Fruit fly (Drosophila melanogaster): ENCODE data around the gene vri.

DNA sequence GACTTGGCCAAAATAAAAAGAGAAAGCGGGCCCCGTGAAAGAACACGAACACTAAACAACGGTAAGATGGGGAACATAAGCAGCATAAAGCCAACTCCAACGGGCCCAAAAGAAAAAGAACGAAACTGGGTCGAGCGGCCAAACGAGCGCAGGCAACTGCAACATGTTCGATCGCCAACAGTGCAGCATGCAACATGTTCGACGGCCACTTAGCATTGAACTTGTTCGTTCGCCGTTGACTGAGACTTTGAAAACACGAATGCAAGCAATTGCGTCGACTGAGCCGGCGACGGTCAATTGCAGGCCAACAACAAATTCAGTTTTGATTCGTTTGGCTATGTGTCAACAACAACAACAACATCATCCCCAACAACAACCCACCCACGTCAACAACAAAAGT, at the start of gene vri:
- no peak for TF ChIP-seq onecut (GFP tag; IDR thresholded peaks at IDR 0.05)
- no peak for TF ChIP-seq CG6654 (GFP tag; optimal IDR thresholded peaks at IDR 0.05)
- no peak for TF ChIP-seq tup (GFP tag; optimal IDR thresholded peaks at IDR 0.05)
- TF ChIP-seq Atf6 (GFP tag; IDR thresholded peaks at IDR 0.05): no peak
- peak; percentile 70 for TF ChIP-seq Blimp-1 (GFP tag; optimal IDR thresholded peaks at IDR 0.05)
- TF ChIP-seq Dref (GFP tag; IDR thresholded peaks at IDR 0.05): no peak

Measured in whole organism, embryonic.